Fruit fly (Drosophila melanogaster): ENCODE measurements around the gene CG13066.

Gene CG13066

DNA sequence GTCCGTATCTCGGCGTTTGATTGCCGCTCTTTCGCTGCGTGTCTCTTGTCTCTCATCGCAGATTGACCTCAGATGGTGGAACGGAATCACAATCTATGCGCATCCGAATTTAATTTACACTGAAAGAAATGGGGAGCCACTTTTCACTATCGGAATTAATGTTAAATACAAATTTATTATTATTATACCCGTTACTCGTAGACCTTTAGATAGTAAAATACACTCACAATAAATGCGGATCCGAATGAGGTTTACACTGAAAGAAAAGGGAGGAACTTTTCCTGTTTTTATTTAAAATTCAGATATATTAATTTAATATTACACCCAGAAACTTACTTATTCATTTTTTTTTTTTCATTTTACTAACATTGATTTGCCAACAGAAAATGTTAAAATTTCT lies 16.4 kb downstream of the CG13066 start (continued):
- TF ChIP-seq CG13296 (GFP tag; optimal IDR thresholded peaks at IDR 0.05) (peak; percentile 39), sim (GFP tag; IDR thresholded peaks at IDR 0.05) (no peak), CG18619 (GFP tag; optimal IDR thresholded peaks at IDR 0.05) (no peak), D (optimal IDR thresholded peaks at IDR 0.05) (no peak), D (GFP tag; optimal IDR thresholded peaks at IDR 0.05) (no peak), CG11085 (GFP tag; IDR thresholded peaks at IDR 0.05) (no peak), mirr (GFP tag; optimal IDR thresholded peaks at IDR 0.05) (no peak), sd (tag; optimal IDR thresholded peaks at IDR 0.05) (no peak), usp (GFP tag; optimal IDR thresholded peaks at IDR 0.05) (no peak), CG30403 (GFP tag; optimal IDR thresholded peaks at IDR 0.05) (peak; percentile 48), CG18599 (GFP tag; optimal IDR thresholded peaks at IDR 0.05) (no peak), HmgD (GFP tag; optimal IDR thresholded peaks at IDR 0.05) (no peak), chif (GFP tag; optimal IDR thresholded peaks at IDR 0.05) (no peak), Hmr (GFP tag; optimal IDR thresholded peaks at IDR 0.05) (no peak), sc (optimal IDR thresholded peaks at IDR 0.05) (no peak), sc (GFP tag; optimal IDR thresholded peaks at IDR 0.05) (no peak), nerfin-1 (tag; optimal IDR thresholded peaks at IDR 0.05) (no peak), tx (GFP tag; optimal IDR thresholded peaks at IDR 0.05) (no peak), Dp (GFP tag; optimal IDR thresholded peaks at IDR 0.05) (no peak), Trl (optimal IDR thresholded peaks at IDR 0.05) (no peak), Trl (GFP tag; optimal IDR thresholded peaks at IDR 0.05) (no peak), Side (GFP tag; optimal IDR thresholded peaks at IDR 0.05) (no peak), CG10654 (GFP tag; optimal IDR thresholded peaks at IDR 0.05) (peak; percentile 2), CG7271 (tag; optimal IDR thresholded peaks at IDR 0.05) (no peak), bbx (GFP tag; IDR thresholded peaks at IDR 0.05; ENCODE audit: partially characterized antibody) (no peak), fu2 (GFP tag; optimal IDR thresholded peaks at IDR 0.05) (no peak), CG4730 (GFP tag; IDR thresholded peaks at IDR 0.05) (peak; percentile 50; the same call in 1 of the 2 replicates), CG16815 (GFP tag; optimal IDR thresholded peaks at IDR 0.05) (no peak), p53 (GFP tag; optimal IDR thresholded peaks at IDR 0.05) (no peak), cas (GFP tag; IDR thresholded peaks at IDR 0.05) (no peak), bowl (GFP tag; IDR thresholded peaks at IDR 0.05) (no peak), zfh2 (GFP tag; optimal IDR thresholded peaks at IDR 0.05) (no peak), aop (GFP tag; IDR thresholded peaks at IDR 0.05) (no peak), esg (GFP tag; conservative IDR thresholded peaks at IDR 0.05) (peak; percentile 64; the same call in 1 of the 2 replicates), CG9437 (GFP tag; optimal IDR thresholded peaks at IDR 0.05) (peak; percentile 25), CG7786 (GFP tag; optimal IDR thresholded peaks at IDR 0.05) (no peak), CG11696 (GFP tag; IDR thresholded peaks at IDR 0.05) (peak; percentile 44; the same call in 1 of the 2 replicates), vvl (GFP tag; IDR thresholded peaks at IDR 0.05) (peak; percentile 40; the same call in 1 of the 2 replicates), E2f2 (GFP tag; IDR thresholded peaks at IDR 0.05) (peak; percentile 22; the same call in 1 of the 2 replicates), CG10366 (GFP tag; IDR thresholded peaks at IDR 0.05) (no peak; the same call in 1 of the 2 replicates), chinmo (GFP tag; IDR thresholded peaks at IDR 0.05; ENCODE audit: partially characterized antibody) (no peak), bab2 (GFP tag; optimal IDR thresholded peaks at IDR 0.05) (no peak), Nf-YA (GFP tag; IDR thresholded peaks at IDR 0.05) (0 out of 2 replicates have a peak, but pooled peaks have one; percentile 20), CG10543 (GFP tag; optimal IDR thresholded peaks at IDR 0.05) (no peak), mam (GFP tag; optimal IDR thresholded peaks at IDR 0.05) (no peak), caup (GFP tag; optimal IDR thresholded peaks at IDR 0.05; ENCODE audit: severe bottlenecking) (no peak), pfk (GFP tag; optimal IDR thresholded peaks at IDR 0.05) (no peak), lab (GFP tag; optimal IDR thresholded peaks at IDR 0.05) (peak; percentile 19), ssp (GFP tag; IDR thresholded peaks at IDR 0.05) (no peak), CG10267 (tag; optimal IDR thresholded peaks at IDR 0.05) (no peak), ranshi (GFP tag; IDR thresholded peaks at IDR 0.05) (0 out of 2 replicates have a peak, but pooled peaks have one; percentile 28), CG12236 (GFP tag; optimal IDR thresholded peaks at IDR 0.05) (no peak), CG1529 (GFP tag; optimal IDR thresholded peaks at IDR 0.05) (no peak)
